Worm (Caenorhabditis elegans) whole organism, L4 larva: ENCODE results near the gene twk-40.

Experiments used
- F10B5.3 ChIP-seq: sonication (generic microtip); optimal IDR thresholded peaks from 2 replicates; lab custom pipeline; 2016; ENCODE audit warnings: mild to moderate bottlenecking, missing genetic modification characterization, missing compliant biosample characterization
- F26F4.8 ChIP-seq: fragments of 200-800 bp; sonication (Bioruptor generic); conservative IDR thresholded peaks from 2 replicates; pipeline ENCODE4 v1.3.6; 2022; ENCODE audit warnings: missing genetic modification characterization, missing compliant biosample characterization
- F37D6.2 ChIP-seq: sonication (generic microtip); optimal IDR thresholded peaks from 2 replicates; lab custom pipeline; 2016; ENCODE audit warnings: mild to moderate bottlenecking, missing genetic modification characterization, missing compliant biosample characterization
- F49E8.2 ChIP-seq: sonication (generic microtip); optimal IDR thresholded peaks from 2 replicates; lab custom pipeline; 2016; ENCODE audit warnings: missing compliant biosample characterization, mild to moderate bottlenecking, missing genetic modification characterization, borderline replicate concordance
- T26A8.4 ChIP-seq: fragments of 200-800 bp; sonication (Bioruptor generic); IDR thresholded peaks from 2 replicates; pipeline ENCODE4 v1.3.6; 2022; ENCODE audit warnings: missing genetic modification characterization, missing compliant biosample characterization
- Y5F2A.4 ChIP-seq: fragments of 200-800 bp; sonication (Bioruptor generic); optimal IDR thresholded peaks from 2 replicates; lab custom pipeline; 2018; ENCODE audit warnings: mild to moderate bottlenecking, missing genetic modification characterization, missing compliant biosample characterization
- aha-1 ChIP-seq: fragments of 150-350 bp; peaks from one replicate; lab custom pipeline; 2014; ENCODE audit warnings: missing biosample characterization, missing genetic modification characterization
- arid-1 ChIP-seq: fragments of 200-800 bp; sonication (Bioruptor generic); conservative IDR thresholded peaks from 2 replicates; pipeline ENCODE4 v1.3.6; 2022; ENCODE audit warnings: missing genetic modification reagents, missing genetic modification characterization, missing compliant biosample characterization
- attf-4 ChIP-seq: sonication (generic microtip); optimal IDR thresholded peaks from 3 replicates; lab custom pipeline; 2017; ENCODE audit warnings: missing biosample characterization, missing genetic modification characterization
- ceh-20 ChIP-seq: fragments of 200-800 bp; sonication (Bioruptor generic); IDR thresholded peaks from 2 replicates; pipeline ENCODE4 v1.3.6; 2022; ENCODE audit warnings: missing genetic modification reagents, missing genetic modification characterization, missing compliant biosample characterization
- ceh-28 ChIP-seq: fragments of 150-350 bp; optimal IDR thresholded peaks from 2 replicates; lab custom pipeline; 2014; ENCODE audit warnings: missing biosample characterization, missing genetic modification reagents, missing genetic modification characterization
- ceh-32 ChIP-seq: sonication (generic microtip); optimal IDR thresholded peaks from 2 replicates; lab custom pipeline; 2016; ENCODE audit warnings: mild to moderate bottlenecking, missing genetic modification characterization, missing compliant biosample characterization; ENCODE audit not compliant: poor library complexity
- ctbp-1 ChIP-seq: fragments of 200-800 bp; sonication (Bioruptor generic); IDR thresholded peaks from 2 replicates; pipeline ENCODE4 v1.3.6; 2022; ENCODE audit warnings: missing genetic modification reagents, missing genetic modification characterization, missing compliant biosample characterization
- daf-16 ChIP-seq, 3 experiments: sonication (generic microtip); optimal IDR thresholded peaks; 2 replicates each; lab custom pipeline; 2016 to 2017; ENCODE audit warnings: missing genetic modification characterization in 3 of 3, missing genetic modification reagents in 3 of 3, mild to moderate bottlenecking in 2 of 3, missing compliant biosample characterization in 2 of 3, missing biosample characterization in 1 of 3, moderate library complexity in 1 of 3
- dmd-6 ChIP-seq: fragments of 200-800 bp; sonication (Bioruptor generic); IDR thresholded peaks from 2 replicates; pipeline ENCODE4 v1.3.6; 2022; ENCODE audit warnings: missing genetic modification reagents, missing genetic modification characterization, missing compliant biosample characterization
- dpl-1 ChIP-seq: fragments of 150-350 bp; optimal IDR thresholded peaks from 2 replicates; lab custom pipeline; 2014; ENCODE audit warnings: missing biosample characterization, missing genetic modification reagents, missing genetic modification characterization
- duxl-1 ChIP-seq: sonication (generic microtip); optimal IDR thresholded peaks from 2 replicates; lab custom pipeline; 2016; ENCODE audit warnings: mild to moderate bottlenecking, missing genetic modification characterization, moderate library complexity, missing compliant biosample characterization; ENCODE audit not compliant: poor library complexity
- egl-43 ChIP-seq: fragments of 200-800 bp; sonication (Bioruptor generic); IDR thresholded peaks from 2 replicates; pipeline ENCODE4 v1.3.6; 2022; ENCODE audit warnings: missing genetic modification reagents, missing genetic modification characterization, missing compliant biosample characterization
- fkh-10 ChIP-seq: fragments of 150-350 bp; optimal IDR thresholded peaks from 2 replicates; lab custom pipeline; 2014; ENCODE audit warnings: missing biosample characterization, missing genetic modification reagents, missing genetic modification characterization
- hlh-30 ChIP-seq: sonication (generic microtip); optimal IDR thresholded peaks from 2 replicates; lab custom pipeline; 2017; ENCODE audit warnings: antibody characterized with exemption, mild to moderate bottlenecking, missing genetic modification characterization, missing compliant biosample characterization; ENCODE audit not compliant: insufficient read depth
- hmg-1.1 ChIP-seq: fragments of 200-800 bp; sonication (Bioruptor generic); IDR thresholded peaks from 2 replicates; pipeline ENCODE4 v1.3.6; 2022; ENCODE audit warnings: missing genetic modification reagents, missing genetic modification characterization, missing compliant biosample characterization
- jun-1 ChIP-seq: fragments of 150-350 bp; optimal IDR thresholded peaks from 2 replicates; lab custom pipeline; 2014; ENCODE audit warnings: missing biosample characterization, missing genetic modification reagents, missing genetic modification characterization
- lim-7 ChIP-seq: fragments of 200-800 bp; sonication (Bioruptor generic); IDR thresholded peaks from 2 replicates; pipeline ENCODE4 v1.3.6; 2022; ENCODE audit warnings: missing genetic modification characterization, missing compliant biosample characterization
- lin-38 ChIP-seq: fragments of 200-800 bp; sonication (Bioruptor generic); IDR thresholded peaks from 2 replicates; pipeline ENCODE4 v1.3.6; 2022; ENCODE audit warnings: missing genetic modification reagents, missing genetic modification characterization, missing compliant biosample characterization
- lsy-2 ChIP-seq, 2 experiments: fragments of 150-350 bp in 1 of 2; sonication (generic microtip) in 1 of 2; optimal IDR thresholded peaks; 2 replicates each; lab custom pipeline; 2014 to 2017; ENCODE audit warnings: missing biosample characterization in 2 of 2, missing genetic modification characterization in 2 of 2
- mdl-1 ChIP-seq, 2 experiments: fragments of 150-350 bp in 1 of 2; sonication (generic microtip) in 1 of 2; optimal IDR thresholded peaks; 2 replicates each; lab custom pipeline; 2014 to 2017; ENCODE audit warnings: missing biosample characterization in 2 of 2, missing genetic modification characterization in 2 of 2
- mdt-29 ChIP-seq: fragments of 200-800 bp; sonication (Bioruptor generic); IDR thresholded peaks from 2 replicates; pipeline ENCODE4 v1.3.6; 2022; ENCODE audit warnings: missing genetic modification reagents, missing genetic modification characterization, missing compliant biosample characterization
- mep-1 ChIP-seq: fragments of 150-350 bp; sonication (generic microtip); optimal IDR thresholded peaks from 3 replicates; lab custom pipeline; 2014; ENCODE audit warnings: missing biosample characterization, missing genetic modification characterization
- mes-2 ChIP-seq: sonication (generic microtip); optimal IDR thresholded peaks from 2 replicates; lab custom pipeline; 2016; ENCODE audit warnings: missing genotype, mild to moderate bottlenecking, missing genetic modification characterization, missing compliant biosample characterization; ENCODE audit not compliant: poor library complexity, severe bottlenecking
- mxl-2 ChIP-seq: fragments of 200-800 bp; sonication (Bioruptor generic); conservative IDR thresholded peaks from 2 replicates; pipeline ENCODE4 v1.3.6; 2022; ENCODE audit warnings: missing genetic modification reagents, missing genetic modification characterization, missing compliant biosample characterization
- nhr-102 ChIP-seq: sonication (generic microtip); optimal IDR thresholded peaks from 2 replicates; lab custom pipeline; 2016; ENCODE audit warnings: mild to moderate bottlenecking, missing genetic modification characterization, moderate library complexity, missing compliant biosample characterization
- nhr-11 ChIP-seq: fragments of 150-350 bp; optimal IDR thresholded peaks from 2 replicates; lab custom pipeline; 2014; ENCODE audit warnings: missing biosample characterization, missing genetic modification characterization
- nhr-111 ChIP-seq: fragments of 200-800 bp; sonication (Bioruptor generic); optimal IDR thresholded peaks from 2 replicates; lab custom pipeline; 2018; ENCODE audit warnings: mild to moderate bottlenecking, missing genetic modification characterization, missing compliant biosample characterization
- nhr-28 ChIP-seq: fragments of 150-350 bp; optimal IDR thresholded peaks from 2 replicates; lab custom pipeline; 2014; ENCODE audit warnings: missing biosample characterization, missing genetic modification characterization
- nhr-41 ChIP-seq: fragments of 200-800 bp; sonication (Bioruptor generic); IDR thresholded peaks from 2 replicates; pipeline ENCODE4 v1.3.6; 2022; ENCODE audit warnings: missing genetic modification reagents, missing genetic modification characterization, missing compliant biosample characterization
- nhr-48 ChIP-seq: sonication (generic microtip); optimal IDR thresholded peaks from 2 replicates; lab custom pipeline; 2016; ENCODE audit warnings: mild to moderate bottlenecking, missing genetic modification characterization, missing compliant biosample characterization
- nhr-6 ChIP-seq: fragments of 150-350 bp; optimal IDR thresholded peaks from 2 replicates; lab custom pipeline; 2014; ENCODE audit warnings: missing biosample characterization, missing genetic modification characterization
- pha-4 ChIP-seq, 2 experiments: fragments of 150-350 bp in 1 of 2; fragments of 200-800 bp in 1 of 2; sonication (Bioruptor generic) in 1 of 2; IDR thresholded peaks in 1 of 2; optimal IDR thresholded peaks in 1 of 2; 2 replicates each; pipeline versions ENCODE4 v1.3.6 to Lab custom; 2014 to 2022; ENCODE audit warnings: missing genetic modification characterization in 2 of 2, missing genetic modification reagents in 2 of 2, missing biosample characterization in 1 of 2, missing compliant biosample characterization in 1 of 2
- rbr-2 ChIP-seq: sonication (generic microtip); optimal IDR thresholded peaks from 2 replicates; lab custom pipeline; 2016; ENCODE audit warnings: missing genotype, missing genetic modification characterization, missing compliant biosample characterization
- saeg-2 ChIP-seq: fragments of 200-800 bp; sonication (Bioruptor generic); IDR thresholded peaks from 2 replicates; pipeline ENCODE4 v1.3.6; 2022; ENCODE audit warnings: missing genetic modification reagents, missing genetic modification characterization, missing compliant biosample characterization
- skn-1 ChIP-seq: fragments of 150-350 bp; optimal IDR thresholded peaks from 2 replicates; lab custom pipeline; 2014; ENCODE audit warnings: missing biosample characterization, missing genetic modification characterization
- spr-1 ChIP-seq: sonication (generic microtip); optimal IDR thresholded peaks from 2 replicates; lab custom pipeline; 2016; ENCODE audit warnings: mild to moderate bottlenecking, missing genetic modification characterization, missing compliant biosample characterization
- unc-130 ChIP-seq: sonication (generic microtip); optimal IDR thresholded peaks from 2 replicates; lab custom pipeline; 2016; ENCODE audit warnings: missing genetic modification reagents, missing genetic modification characterization, missing compliant biosample characterization
- unc-62 ChIP-seq, 3 experiments: fragments of 150-350 bp in 1 of 3; sonication (generic microtip); optimal IDR thresholded peaks in 2 of 3; peaks in 1 of 3; 1 replicate in 1 of 3; 2 replicates in 2 of 3; lab custom pipeline; 2014 to 2017; ENCODE audit warnings: missing biosample characterization in 3 of 3, missing genetic modification characterization in 3 of 3, missing genetic modification reagents in 3 of 3, missing genotype in 1 of 3
- vab-7 ChIP-seq: fragments of 200-800 bp; sonication (Bioruptor generic); IDR thresholded peaks from 2 replicates; pipeline ENCODE4 v1.3.6; 2022; ENCODE audit warnings: missing genetic modification reagents, missing genetic modification characterization, missing compliant biosample characterization
- zfp-2 ChIP-seq: sonication (generic microtip); optimal IDR thresholded peaks from 2 replicates; lab custom pipeline; 2016; ENCODE audit warnings: mild to moderate bottlenecking, missing genetic modification characterization, missing compliant biosample characterization
- zfp-3 ChIP-seq: fragments of 200-800 bp; sonication (Bioruptor generic); conservative IDR thresholded peaks from 2 replicates; pipeline ENCODE4 v1.3.6; 2022; ENCODE audit warnings: missing genetic modification reagents, missing genetic modification characterization, missing compliant biosample characterization

twk-40 gene

DNA sequence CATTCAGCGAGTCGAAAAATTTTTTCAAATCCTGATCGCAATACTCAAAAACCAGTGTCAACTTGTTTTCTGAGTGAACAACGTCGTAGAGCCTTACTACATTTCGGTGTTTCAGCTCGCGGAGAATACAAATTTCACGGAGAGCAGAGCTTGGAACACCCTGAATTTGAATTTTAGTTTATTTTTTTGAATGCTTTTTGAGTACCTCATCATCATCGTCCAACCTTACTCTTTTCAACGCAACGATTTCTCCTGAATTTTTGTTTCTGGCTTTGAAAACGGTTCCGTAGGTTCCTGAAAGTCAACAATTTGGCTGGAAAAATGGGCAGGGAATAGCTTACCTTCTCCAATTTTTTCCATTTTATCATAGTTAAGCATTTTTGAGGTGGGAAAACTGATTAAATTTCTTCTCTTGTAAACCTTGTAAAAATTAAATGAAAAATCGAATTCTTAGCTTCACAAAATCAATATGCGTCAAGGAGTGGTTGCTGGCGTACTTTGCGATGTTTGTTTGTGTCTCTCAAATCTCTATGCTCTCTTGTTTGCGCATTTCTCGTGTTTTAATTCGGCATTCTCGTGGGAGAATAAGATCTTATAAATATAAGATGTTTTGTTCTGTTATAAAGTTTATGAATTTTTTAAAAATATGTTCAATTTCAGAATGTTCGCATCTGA lies 26.2 kb downstream of the twk-40 start, which contains the start of gene cdk-5:
Gene cdk-5 (minus strand): TSS at position 425 of the 675 bp plus-strand sequence.
- TF ChIP-seq nhr-28 (peak; percentile 47), aha-1 (tag; lab: Kevin White, UChicago) (peak; percentile 95), F49E8.2 (no peak), F26F4.8 (no peak), mep-1 (peak; percentile 88), saeg-2 (GFP tag; lab: Robert Waterston, UW) (no peak), ctbp-1 (0 out of 2 replicates have a peak, but pooled peaks have one; percentile 37), lim-7 (GFP tag; lab: Robert Waterston, UW) (no peak), F37D6.2 (tag; lab: Kevin White, UChicago) (peak; percentile 53), mdt-29 (0 out of 2 replicates have a peak, but pooled peaks have one; percentile 45), egl-43 (GFP tag; lab: Robert Waterston, UW) (no peak), nhr-111 (GFP tag; lab: Kevin White, UChicago) (no peak), mes-2 (tag; lab: Kevin White, UChicago) (peak; percentile 86), ceh-28 (tag; lab: Kevin White, UChicago) (peak; percentile 51), nhr-6 (tag; lab: Kevin White, UChicago) (peak; percentile 87), ceh-32 (tag; lab: Kevin White, UChicago) (peak; percentile 1), daf-16 (GFP tag; optimal IDR thresholded peaks at IDR 0.05; lab: Kevin White, UChicago) (peak in 1 of 2 experiments; percentile 51), daf-16 (tag; optimal IDR thresholded peaks at IDR 0.05; lab: Kevin White, UChicago) (peak; percentile 13), nhr-41 (GFP tag; lab: Robert Waterston, UW) (no peak), spr-1 (tag; lab: Kevin White, UChicago) (peak; percentile 51), skn-1 (tag; lab: Kevin White, UChicago) (no peak), jun-1 (peak; percentile 39), duxl-1 (tag; lab: Kevin White, UChicago) (peak; percentile 66), mdl-1 (tag; optimal IDR thresholded peaks at IDR 0.05; lab: Kevin White, UChicago) (peak in 1 of 2 experiments; percentile 13), mxl-2 (GFP tag; lab: Robert Waterston, UW) (no peak), dmd-6 (GFP tag; lab: Robert Waterston, UW) (peak; percentile 63; the same call in 1 of the 2 replicates), unc-62 (GFP tag; optimal IDR thresholded peaks at IDR 0.05 in 1 of 2; lab: Kevin White, UChicago) (peak in 1 of 2 experiments; percentile 91), unc-62 (tag; optimal IDR thresholded peaks at IDR 0.05; lab: Kevin White, UChicago) (no peak), hlh-30 (peak; percentile 86), rbr-2 (peak; percentile 83), arid-1 (0 out of 2 replicates have a peak, but pooled peaks have one; percentile 39), T26A8.4 (GFP tag; lab: Robert Waterston, UW) (peak; percentile 85), unc-130 (GFP tag; lab: Kevin White, UChicago) (no peak), nhr-11 (peak; percentile 79), fkh-10 (GFP tag; lab: Kevin White, UChicago) (peak; percentile 33), dpl-1 (GFP tag; lab: Kevin White, UChicago) (peak; percentile 86), attf-4 (tag; lab: Kevin White, UChicago) (no peak), nhr-48 (tag; lab: Kevin White, UChicago) (peak; percentile 59), ceh-20 (GFP tag; lab: Robert Waterston, UW) (peak; percentile 49; the same call in 1 of the 2 replicates), hmg-1.1 (GFP tag; lab: Robert Waterston, UW) (peak; percentile 83), lsy-2 (tag; optimal IDR thresholded peaks at IDR 0.05; lab: Kevin White, UChicago) (peak; percentile 48 to 97), vab-7 (GFP tag; lab: Robert Waterston, UW) (no peak), pha-4 (GFP tag; IDR thresholded peaks at IDR 0.05; lab: Robert Waterston, UW) (peak; percentile 73; the same call in 1 of the 2 replicates), pha-4 (tag; optimal IDR thresholded peaks at IDR 0.05; lab: Kevin White, UChicago) (peak; percentile 28), lin-38 (GFP tag; lab: Robert Waterston, UW) (peak; percentile 74), zfp-2 (peak; percentile 86), zfp-3 (GFP tag; lab: Robert Waterston, UW) (0 out of 2 replicates have a peak, but pooled peaks have one; percentile 58), nhr-102 (tag; lab: Kevin White, UChicago) (peak; percentile 80), Y5F2A.4 (no peak), F10B5.3 (tag; lab: Kevin White, UChicago) (peak; percentile 63)
